Fruit fly (Drosophila melanogaster) whole organism, embryonic: ENCODE results near the gene Kaz1-ORFB.
A peak's percentile ranks its signal among the peaks of the same experiment; 100 is the strongest.

ENCODE experiments used
- Ada2b ChIP-seq: fragments of 200-800 bp; sonication (Bioruptor generic); IDR thresholded peaks from 2 replicates; pipeline ENCODE4 v1.3.6; 2022; ENCODE audit warnings: missing biosample characterization, missing genetic modification characterization
- BtbVII ChIP-seq: fragments of 200-800 bp; sonication (Bioruptor generic); optimal IDR thresholded peaks from 3 replicates; lab custom pipeline; 2017; ENCODE audit warnings: missing biosample characterization, mild to moderate bottlenecking, missing genetic modification characterization
- CG10147 ChIP-seq: fragments of 200-800 bp; sonication (Bioruptor generic); optimal IDR thresholded peaks from 2 replicates; lab custom pipeline; 2019; ENCODE audit warnings: missing biosample characterization, mild to moderate bottlenecking, missing genetic modification characterization, moderate library complexity
- CG10462 ChIP-seq: fragments of 200-800 bp; sonication (Bioruptor generic); optimal IDR thresholded peaks from 2 replicates; lab custom pipeline; 2016; ENCODE audit warnings: missing biosample characterization, missing genetic modification characterization
- CG11560 ChIP-seq: fragments of 200-800 bp; sonication (Bioruptor generic); IDR thresholded peaks from 3 replicates; pipeline ENCODE4 v1.3.6; 2022; ENCODE audit warnings: missing biosample characterization, missing genetic modification characterization
- CG12391 ChIP-seq: fragments of 200-800 bp; sonication (Bioruptor generic); optimal IDR thresholded peaks from 3 replicates; lab custom pipeline; 2018; ENCODE audit warnings: missing biosample characterization, mild to moderate bottlenecking, missing genetic modification characterization, moderate library complexity
- CG14441 ChIP-seq: fragments of 200-800 bp; sonication (Bioruptor generic); IDR thresholded peaks from 2 replicates; pipeline ENCODE4 v1.3.6; 2022; ENCODE audit warnings: missing biosample characterization, missing genetic modification characterization
- CG14860 ChIP-seq: fragments of 200-800 bp; sonication (Bioruptor generic); IDR thresholded peaks from 3 replicates; pipeline ENCODE4 v1.3.6; 2022; ENCODE audit warnings: missing biosample characterization, missing genetic modification characterization; ENCODE audit not compliant: partially characterized antibody
- CG14965 ChIP-seq: fragments of 200-800 bp; sonication (Bioruptor generic); optimal IDR thresholded peaks from 2 replicates; lab custom pipeline; 2016; ENCODE audit warnings: missing biosample characterization, missing genetic modification characterization, borderline replicate concordance
- CG17802 ChIP-seq: fragments of 200-800 bp; sonication (Bioruptor generic); optimal IDR thresholded peaks from 2 replicates; lab custom pipeline; 2018; ENCODE audit warnings: missing biosample characterization, mild to moderate bottlenecking, missing genetic modification characterization, moderate library complexity
- CG2120 ChIP-seq: fragments of 200-800 bp; sonication (Bioruptor generic); optimal IDR thresholded peaks from 3 replicates; lab custom pipeline; 2016; ENCODE audit warnings: missing biosample characterization, missing genetic modification characterization
- CG34224 ChIP-seq: fragments of 200-800 bp; sonication (Bioruptor generic); IDR thresholded peaks from 3 replicates; pipeline ENCODE4 v1.3.6; 2022; ENCODE audit warnings: missing biosample characterization, missing genetic modification characterization; ENCODE audit not compliant: partially characterized antibody
- CG3847 ChIP-seq: fragments of 200-800 bp; sonication (Bioruptor generic); IDR thresholded peaks from 2 replicates; pipeline ENCODE4 v1.3.6; 2022; ENCODE audit warnings: missing biosample characterization, missing genetic modification characterization
- CG3995 ChIP-seq: fragments of 200-800 bp; sonication (Bioruptor generic); optimal IDR thresholded peaks from 3 replicates; lab custom pipeline; 2016; ENCODE audit warnings: missing biosample characterization, missing genetic modification characterization
- CG42726 ChIP-seq: fragments of 200-800 bp; sonication (Bioruptor generic); IDR thresholded peaks from 2 replicates; pipeline ENCODE4 v1.3.6; 2022; ENCODE audit warnings: missing biosample characterization, missing genetic modification characterization; ENCODE audit not compliant: partially characterized antibody
- CG4282 ChIP-seq: fragments of 200-800 bp; sonication (Bioruptor generic); optimal IDR thresholded peaks from 2 replicates; lab custom pipeline; 2016; ENCODE audit warnings: missing biosample characterization, missing genetic modification characterization
- CG4707 ChIP-seq: fragments of 200-800 bp; sonication (Bioruptor generic); optimal IDR thresholded peaks from 2 replicates; lab custom pipeline; 2018; ENCODE audit warnings: missing biosample characterization, mild to moderate bottlenecking, missing genetic modification characterization, moderate library complexity
- CG5180 ChIP-seq: fragments of 200-800 bp; sonication (Bioruptor generic); optimal IDR thresholded peaks from 3 replicates; lab custom pipeline; 2017; ENCODE audit warnings: missing biosample characterization, missing genetic modification characterization, mild to moderate bottlenecking, moderate library complexity, missing genetic modification reagents
- CG7786 ChIP-seq: fragments of 200-800 bp; sonication (Bioruptor generic); optimal IDR thresholded peaks from 2 replicates; lab custom pipeline; 2016; ENCODE audit warnings: missing biosample characterization, missing genetic modification characterization
- CG8765 ChIP-seq: fragments of 200-800 bp; sonication (Bioruptor generic); IDR thresholded peaks from 2 replicates; pipeline ENCODE4 v1.3.6; 2022; ENCODE audit warnings: missing biosample characterization, missing genetic modification characterization
- CG9876 ChIP-seq: fragments of 200-800 bp; sonication (Bioruptor generic); optimal IDR thresholded peaks from 2 replicates; lab custom pipeline; 2016; ENCODE audit warnings: missing biosample characterization, missing genetic modification characterization
- Camta ChIP-seq: fragments of 200-800 bp; sonication (Bioruptor generic); optimal IDR thresholded peaks from 2 replicates; lab custom pipeline; 2016; ENCODE audit warnings: missing biosample characterization, missing genetic modification characterization
- Chrac-16 ChIP-seq: fragments of 200-800 bp; sonication (Bioruptor generic); optimal IDR thresholded peaks from 3 replicates; lab custom pipeline; 2016; ENCODE audit warnings: missing biosample characterization, missing genetic modification characterization
- CkIIα-i1 ChIP-seq: fragments of 200-800 bp; sonication (Bioruptor generic); IDR thresholded peaks from 2 replicates; pipeline ENCODE4 v1.3.6; 2022; ENCODE audit warnings: missing biosample characterization, missing genetic modification characterization
- Doc2 ChIP-seq: fragments of 200-800 bp; sonication (Bioruptor generic); IDR thresholded peaks from 2 replicates; pipeline ENCODE4 v1.3.6; 2022; ENCODE audit warnings: missing biosample characterization, missing genetic modification characterization
- Dp ChIP-seq: fragments of 200-800 bp; sonication (Bioruptor generic); optimal IDR thresholded peaks from 2 replicates; lab custom pipeline; 2018; ENCODE audit warnings: missing biosample characterization, mild to moderate bottlenecking, missing genetic modification characterization, moderate library complexity
- Ets65A ChIP-seq: fragments of 200-800 bp; sonication (Bioruptor generic); peaks from one replicate; lab custom pipeline; 2016; ENCODE audit warnings: missing biosample characterization, missing genetic modification characterization
- Gsc ChIP-seq: fragments of 200-800 bp; sonication (Bioruptor generic); IDR thresholded peaks from 2 replicates; pipeline ENCODE4 v1.3.6; 2022; ENCODE audit warnings: missing biosample characterization, missing genetic modification characterization
- HLH54F ChIP-seq: fragments of 200-800 bp; sonication (Bioruptor generic); optimal IDR thresholded peaks from 3 replicates; lab custom pipeline; 2016; ENCODE audit warnings: missing biosample characterization, missing genetic modification characterization
- Hr3 ChIP-seq: fragments of 200-800 bp; sonication (Bioruptor generic); optimal IDR thresholded peaks from 3 replicates; lab custom pipeline; 2016; ENCODE audit warnings: missing biosample characterization, missing genetic modification characterization
- Lhr ChIP-seq: fragments of 200-800 bp; sonication (Bioruptor generic); optimal IDR thresholded peaks from 3 replicates; lab custom pipeline; 2017; ENCODE audit warnings: mild to moderate bottlenecking, missing biosample characterization, missing genetic modification reagents, missing genetic modification characterization
- Pdp1 ChIP-seq, 2 experiments: fragments of 200-800 bp; sonication (Bioruptor generic); optimal IDR thresholded peaks; 3 replicates each; lab custom pipeline; 2016; ENCODE audit warnings: missing biosample characterization in 2 of 2, missing genetic modification characterization in 2 of 2, mild to moderate bottlenecking in 1 of 2, moderate library complexity in 1 of 2
- Sin3A ChIP-seq: fragments of >200 bp; optimal IDR thresholded peaks from 2 replicates; lab custom pipeline; 2018
- Ssrp ChIP-seq: fragments of 200-800 bp; sonication (Bioruptor generic); optimal IDR thresholded peaks from 2 replicates; lab custom pipeline; 2018; ENCODE audit warnings: missing biosample characterization, mild to moderate bottlenecking, missing genetic modification characterization, moderate library complexity
- Xrp1 ChIP-seq: fragments of 200-800 bp; sonication (Bioruptor generic); IDR thresholded peaks from 2 replicates; pipeline ENCODE4 v1.3.6; 2022; ENCODE audit warnings: missing biosample characterization, missing genetic modification characterization
- dmrt99B ChIP-seq: fragments of 200-800 bp; sonication (Bioruptor generic); optimal IDR thresholded peaks from 2 replicates; lab custom pipeline; 2018; ENCODE audit warnings: missing biosample characterization, mild to moderate bottlenecking, missing genetic modification characterization, moderate library complexity
- dpn ChIP-seq, 2 experiments: fragments of 200-800 bp; sonication (Bioruptor generic); optimal IDR thresholded peaks; 3 replicates each; lab custom pipeline; 2016; ENCODE audit warnings: missing biosample characterization in 2 of 2, missing genetic modification characterization in 2 of 2
- fd96Cb ChIP-seq: fragments of 200-800 bp; sonication (Bioruptor generic); optimal IDR thresholded peaks from 2 replicates; lab custom pipeline; 2018; ENCODE audit warnings: missing biosample characterization, mild to moderate bottlenecking, missing genetic modification characterization, moderate library complexity
- fu2 ChIP-seq: fragments of 200-800 bp; sonication (Bioruptor generic); optimal IDR thresholded peaks from 2 replicates; lab custom pipeline; 2016; ENCODE audit warnings: missing biosample characterization, missing genetic modification characterization
- hkb ChIP-seq, 2 experiments: fragments of 200-800 bp in 1 of 2; fragments of >200 bp in 1 of 2; sonication (Bioruptor generic) in 1 of 2; IDR thresholded peaks in 1 of 2; optimal IDR thresholded peaks in 1 of 2; 2 replicates each; pipeline versions ENCODE4 v1.3.6 to Lab custom; 2017 to 2022; ENCODE audit warnings: missing biosample characterization in 1 of 2, missing genetic modification characterization in 1 of 2
- ind ChIP-seq: fragments of 200-800 bp; sonication (Bioruptor generic); optimal IDR thresholded peaks from 3 replicates; lab custom pipeline; 2016; ENCODE audit warnings: missing biosample characterization, missing genetic modification characterization
- mirr ChIP-seq: fragments of 200-800 bp; sonication (Bioruptor generic); optimal IDR thresholded peaks from 3 replicates; lab custom pipeline; 2018; ENCODE audit warnings: missing biosample characterization, mild to moderate bottlenecking, missing genetic modification characterization
- nerfin-1 ChIP-seq: fragments of 200-800 bp; sonication (Bioruptor generic); optimal IDR thresholded peaks from 3 replicates; lab custom pipeline; 2019; ENCODE audit warnings: missing biosample characterization, mild to moderate bottlenecking, missing genetic modification characterization, moderate library complexity
- nmo ChIP-seq: fragments of 200-800 bp; sonication (Bioruptor generic); optimal IDR thresholded peaks from 2 replicates; lab custom pipeline; 2018; ENCODE audit warnings: missing biosample characterization, mild to moderate bottlenecking, missing genetic modification characterization, moderate library complexity
- pfk ChIP-seq: fragments of 200-800 bp; sonication (Bioruptor generic); optimal IDR thresholded peaks from 2 replicates; lab custom pipeline; 2018; ENCODE audit warnings: missing biosample characterization, mild to moderate bottlenecking, missing genetic modification characterization, moderate library complexity
- ro ChIP-seq: fragments of 200-800 bp; sonication (Bioruptor generic); IDR thresholded peaks from 2 replicates; pipeline ENCODE4 v1.3.6; 2022; ENCODE audit warnings: missing biosample characterization, missing genetic modification characterization
- slou ChIP-seq: fragments of 200-800 bp; sonication (Bioruptor generic); optimal IDR thresholded peaks from 3 replicates; lab custom pipeline; 2016; ENCODE audit warnings: missing biosample characterization, missing genetic modification characterization
- sna ChIP-seq: fragments of 200-800 bp; sonication (Bioruptor generic); IDR thresholded peaks from 2 replicates; pipeline ENCODE4 v1.3.6; 2022; ENCODE audit warnings: missing biosample characterization, missing genetic modification characterization; ENCODE audit not compliant: partially characterized antibody
- z ChIP-seq: fragments of 200-800 bp; sonication (Bioruptor generic); IDR thresholded peaks from 3 replicates; pipeline ENCODE4 v1.3.6; 2022; ENCODE audit warnings: missing biosample characterization, missing genetic modification characterization

Kaz1-ORFB gene

dm6 chr3L:205723-206284 lies 10.6 kb upstream of the Kaz1-ORFB start, which contains the start of the genes Gk1 and CG13876 (continued):
- TF ChIP-seq fu2: peak; percentile 57
- peak; percentile 48 to 81 for TF ChIP-seq Pdp1 (GFP tag; optimal IDR thresholded peaks at IDR 0.05; lab: Kevin White, UChicago)
- no peak for TF ChIP-seq Lhr
- peak; percentile 79 for TF ChIP-seq CG3995 (GFP tag; lab: Kevin White, UChicago)
- peak; percentile 94 for TF ChIP-seq Ada2b (GFP tag; lab: Robert Waterston, UW)
- no peak for TF ChIP-seq CG4282 (GFP tag; lab: Kevin White, UChicago)
- TF ChIP-seq Ssrp: peak; percentile 94
- TF ChIP-seq CkIIα-i1 (GFP tag; lab: Robert Waterston, UW): peak; percentile 41; the same call in 1 of the 2 replicates
- peak; percentile 91 for TF ChIP-seq CG2120 (GFP tag; lab: Kevin White, UChicago)
- TF ChIP-seq Hr3 (GFP tag; lab: Kevin White, UChicago): peak; percentile 85
- TF ChIP-seq CG14441: peak; percentile 90
- TF ChIP-seq Dp (GFP tag; lab: Kevin White, UChicago): peak; percentile 33
- peak; percentile 62 for TF ChIP-seq CG7786 (GFP tag; lab: Kevin White, UChicago)
- TF ChIP-seq dpn (GFP tag; optimal IDR thresholded peaks at IDR 0.05; lab: Kevin White, UChicago): peak; percentile 68 to 91
- TF ChIP-seq ro: peak; percentile 78
- peak; percentile 97 for TF ChIP-seq BtbVII (GFP tag; lab: Kevin White, UChicago)
- peak; percentile 95 for TF ChIP-seq nerfin-1 (tag; lab: Kevin White, UChicago)
- TF ChIP-seq Ets65A (GFP tag; lab: Kevin White, UChicago): peak; percentile 92
- TF ChIP-seq CG42726: no peak
- no peak for TF ChIP-seq sna (GFP tag; lab: Robert Waterston, UW)
- TF ChIP-seq CG34224 (GFP tag; lab: Robert Waterston, UW): no peak
- no peak for TF ChIP-seq Doc2 (GFP tag; lab: Robert Waterston, UW)
- peak; percentile 98 for TF ChIP-seq CG12391 (tag; lab: Kevin White, UChicago)
- no peak for TF ChIP-seq hkb (optimal IDR thresholded peaks at IDR 0.05; lab: Kevin White, UChicago)
- TF ChIP-seq hkb (GFP tag; IDR thresholded peaks at IDR 0.05; lab: Robert Waterston, UW): peak; percentile 96
- peak; percentile 53 for TF ChIP-seq CG17802 (tag; lab: Kevin White, UChicago)
- no peak for TF ChIP-seq CG9876 (GFP tag; lab: Kevin White, UChicago)
- TF ChIP-seq HLH54F: no peak
- peak; percentile 44 for TF ChIP-seq Camta
- TF ChIP-seq z: 0 out of 3 replicates have a peak, but pooled peaks have one; percentile 36
- peak; percentile 72 for TF ChIP-seq slou (GFP tag; lab: Kevin White, UChicago)
- TF ChIP-seq CG11560 (tag; lab: Robert Waterston, UW): peak; percentile 60; the same call in 1 of the 3 replicates
- TF ChIP-seq mirr (GFP tag; lab: Kevin White, UChicago): peak; percentile 96
- peak; percentile 67 for TF ChIP-seq CG10462 (GFP tag; lab: Kevin White, UChicago)
- TF ChIP-seq Sin3A (lab: Kevin White, UChicago): no peak
- peak; percentile 97 for TF ChIP-seq Xrp1 (GFP tag; lab: Robert Waterston, UW)
- peak; percentile 76 for TF ChIP-seq CG4707 (GFP tag; lab: Kevin White, UChicago)
- no peak for TF ChIP-seq CG14860 (GFP tag; lab: Robert Waterston, UW)
- peak; percentile 96 for TF ChIP-seq dmrt99B (tag; lab: Kevin White, UChicago)
- TF ChIP-seq CG3847 (GFP tag; lab: Robert Waterston, UW): peak; percentile 94
- TF ChIP-seq CG8765: peak; percentile 75; the same call in 1 of the 2 replicates
- peak; percentile 92 for TF ChIP-seq fd96Cb (tag; lab: Kevin White, UChicago)
- TF ChIP-seq Chrac-16: peak; percentile 90
- no peak for TF ChIP-seq CG14965 (GFP tag; lab: Kevin White, UChicago)
- peak; percentile 97 for TF ChIP-seq CG10147 (GFP tag; lab: Kevin White, UChicago)
- TF ChIP-seq pfk (GFP tag; lab: Kevin White, UChicago): peak; percentile 66
- TF ChIP-seq CG5180: peak; percentile 86
- TF ChIP-seq nmo: peak; percentile 97
- TF ChIP-seq ind (GFP tag; lab: Kevin White, UChicago): no peak
- TF ChIP-seq Gsc (GFP tag; lab: Robert Waterston, UW): no peak
